Fruit fly (Drosophila melanogaster): ENCODE measurements around the gene Ced-12.

DNA sequence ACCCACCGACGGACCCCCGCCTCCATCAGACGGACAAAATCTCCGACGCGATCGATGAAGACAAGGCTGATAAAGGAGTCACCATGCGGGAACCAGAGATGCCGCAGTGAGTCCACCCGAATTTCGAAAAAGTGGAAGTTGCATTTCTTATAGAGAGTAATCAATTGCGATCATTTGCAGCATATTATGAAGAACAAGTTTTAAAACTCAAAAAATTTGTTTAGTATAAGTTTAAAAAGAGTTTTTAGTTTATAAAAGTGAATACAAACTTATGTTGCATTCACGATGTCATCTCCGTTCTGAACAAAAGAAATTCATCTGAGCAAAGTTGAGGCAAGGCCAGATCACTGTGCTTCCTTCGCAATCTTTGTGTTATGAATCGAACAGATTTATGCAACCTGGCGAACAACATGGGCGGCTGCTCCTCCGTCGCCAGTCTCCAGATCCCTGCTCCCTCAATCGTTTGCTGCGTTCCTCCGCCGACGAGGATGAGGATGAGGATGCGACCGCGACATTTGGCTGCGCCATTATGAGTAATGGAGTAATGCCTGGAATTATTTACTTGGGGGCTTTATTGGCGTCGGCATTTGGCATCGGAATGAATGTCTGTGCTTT is 15.4 kb downstream of the Ced-12 start:
- TF ChIP-seq CG33017 (tag; optimal IDR thresholded peaks at IDR 0.05) = no peak
- TF ChIP-seq CG11617 (GFP tag; optimal IDR thresholded peaks at IDR 0.05) = no peak
- TF ChIP-seq Hr96 (GFP tag; optimal IDR thresholded peaks at IDR 0.05) = no peak
- TF ChIP-seq CG12768 (GFP tag; optimal IDR thresholded peaks at IDR 0.05) = no peak
- no peak for TF ChIP-seq CG7101 (tag; optimal IDR thresholded peaks at IDR 0.05)
- no peak for TF ChIP-seq kay (GFP tag; ENCODE audit: borderline replicate concordance)
- TF ChIP-seq cnc (optimal IDR thresholded peaks at IDR 0.05) = no peak
- no peak for TF ChIP-seq CG14711 (tag; optimal IDR thresholded peaks at IDR 0.05)
- no peak for TF ChIP-seq pad (GFP tag; optimal IDR thresholded peaks at IDR 0.05)

Data from whole organism, adult.